Fruit fly (Drosophila melanogaster): Measurements from ENCODE around the gene ctp.

ctp gene

dm6 chrX:4692963-4693362 lies 5.4 kb downstream of the ctp start (continued):
- peak; percentile 38 for TF ChIP-seq row (GFP tag; IDR thresholded peaks at IDR 0.05)
- no peak for TF ChIP-seq corto (GFP tag; optimal IDR thresholded peaks at IDR 0.05)
- TF ChIP-seq Camta (GFP tag; optimal IDR thresholded peaks at IDR 0.05): no peak
- TF ChIP-seq CG15514 (GFP tag; optimal IDR thresholded peaks at IDR 0.05): peak; percentile 5
- peak; percentile 5 for TF ChIP-seq Sox102F (GFP tag; optimal IDR thresholded peaks at IDR 0.05)
- no peak for TF ChIP-seq fd102C (GFP tag; optimal IDR thresholded peaks at IDR 0.05)
- peak; percentile 4 for TF ChIP-seq lilli (GFP tag; optimal IDR thresholded peaks at IDR 0.05)
- TF ChIP-seq NFAT (GFP tag; IDR thresholded peaks at IDR 0.05): no peak
- TF ChIP-seq Ssrp (tag; optimal IDR thresholded peaks at IDR 0.05): no peak
- peak; percentile 76 for TF ChIP-seq onecut (GFP tag; IDR thresholded peaks at IDR 0.05)
- TF ChIP-seq Jarid2 (GFP tag; optimal IDR thresholded peaks at IDR 0.05): no peak
- peak; percentile 64 for TF ChIP-seq Med (GFP tag)
- 0 out of 3 replicates have a peak, but pooled peaks have one; percentile 24 for TF ChIP-seq CG34422 (GFP tag; IDR thresholded peaks at IDR 0.05)
- TF ChIP-seq CG2678 (tag; optimal IDR thresholded peaks at IDR 0.05): peak; percentile 6
- TF ChIP-seq mld (GFP tag; IDR thresholded peaks at IDR 0.05; ENCODE audit: partially characterized antibody): no peak
- TF ChIP-seq btn (GFP tag; optimal IDR thresholded peaks at IDR 0.05): no peak
- TF ChIP-seq CG11504 (tag; optimal IDR thresholded peaks at IDR 0.05): peak; percentile 15
- no peak for TF ChIP-seq sob (GFP tag; IDR thresholded peaks at IDR 0.05)
- TF ChIP-seq CG1603 (tag; optimal IDR thresholded peaks at IDR 0.05): peak; percentile 36
- peak; percentile 30 for TF ChIP-seq CG2120 (GFP tag; optimal IDR thresholded peaks at IDR 0.05)
- TF ChIP-seq CG32532 (GFP tag; IDR thresholded peaks at IDR 0.05): peak; percentile 18; the same call in 1 of the 2 replicates
- no peak for TF ChIP-seq sens-2 (GFP tag; IDR thresholded peaks at IDR 0.05)
- no peak for TF ChIP-seq chm (GFP tag; IDR thresholded peaks at IDR 0.05)
- TF ChIP-seq CG3847 (GFP tag; IDR thresholded peaks at IDR 0.05): no peak
- peak; percentile 21 for TF ChIP-seq CG12769 (tag; optimal IDR thresholded peaks at IDR 0.05)
- peak; percentile 15 for TF ChIP-seq Xbp1 (GFP tag; optimal IDR thresholded peaks at IDR 0.05)
- peak; percentile 41 for TF ChIP-seq CG18599 (GFP tag; optimal IDR thresholded peaks at IDR 0.05)
- no peak for TF ChIP-seq crc (GFP tag; optimal IDR thresholded peaks at IDR 0.05)
- 0 out of 3 replicates have a peak, but pooled peaks have one; percentile 23 for TF ChIP-seq CG11695 (GFP tag; IDR thresholded peaks at IDR 0.05)
- peak; percentile 28 for TF ChIP-seq gem (tag; optimal IDR thresholded peaks at IDR 0.05)

- peak in 1 of 2 experiments; percentile 81 for TF ChIP-seq Pdp1 (GFP tag; optimal IDR thresholded peaks at IDR 0.05)
- no peak for TF ChIP-seq CG2116 (GFP tag; optimal IDR thresholded peaks at IDR 0.05)
- peak; percentile 31 for TF ChIP-seq Ets65A (GFP tag)
- TF ChIP-seq Trl (optimal IDR thresholded peaks at IDR 0.05): peak; percentile 60 to 67
- no peak for TF ChIP-seq Trl (GFP tag; optimal IDR thresholded peaks at IDR 0.05)
These were observed 6.5 kb downstream of the ctp start for dm6 chrX:4694104-4694503.

dm6 chrX:4699370-4699769 lies 11.8 kb downstream of the ctp start:
- TF ChIP-seq pita (GFP tag; optimal IDR thresholded peaks at IDR 0.05) (peak; percentile 9), Dfd (GFP tag; optimal IDR thresholded peaks at IDR 0.05) (peak in 1 of 2 experiments; percentile 64), gt (GFP tag; IDR thresholded peaks at IDR 0.05) (no peak), cas (GFP tag; IDR thresholded peaks at IDR 0.05) (no peak), klu (GFP tag; IDR thresholded peaks at IDR 0.05) (no peak), slp2 (GFP tag; optimal IDR thresholded peaks at IDR 0.05) (no peak), cg (GFP tag; optimal IDR thresholded peaks at IDR 0.05) (peak; percentile 69), Side (GFP tag; optimal IDR thresholded peaks at IDR 0.05) (no peak), gcm (GFP tag; optimal IDR thresholded peaks at IDR 0.05) (no peak), br (optimal IDR thresholded peaks at IDR 0.05) (no peak), CG42726 (GFP tag; IDR thresholded peaks at IDR 0.05; ENCODE audit: partially characterized antibody) (no peak), cad (GFP tag; optimal IDR thresholded peaks at IDR 0.05) (no peak), CG32767 (GFP tag; IDR thresholded peaks at IDR 0.05) (0 out of 2 replicates have a peak, but pooled peaks have one; percentile 13), CG9932 (GFP tag; IDR thresholded peaks at IDR 0.05) (no peak), Dip2 (GFP tag; IDR thresholded peaks at IDR 0.05) (no peak)
